Worm (Caenorhabditis elegans) whole organism, young adult: ENCODE measurements around the gene bath-38.
A peak's percentile ranks its signal among the peaks of the same experiment; 100 is the strongest.

Source experiments
- B0035.1 ChIP-seq: sonication (generic microtip); optimal IDR thresholded peaks from 2 replicates; lab custom pipeline; 2016; ENCODE audit warnings: missing genetic modification characterization, mild to moderate bottlenecking, missing compliant biosample characterization, missing genotype, missing genetic modification reagents
- F52B5.7 ChIP-seq: sonication (generic microtip); optimal IDR thresholded peaks from 2 replicates; lab custom pipeline; 2016; ENCODE audit warnings: mild to moderate bottlenecking, missing genetic modification characterization, missing compliant biosample characterization
- T26A5.8 ChIP-seq: sonication (generic microtip); optimal IDR thresholded peaks from 2 replicates; lab custom pipeline; 2016; ENCODE audit warnings: missing genetic modification characterization, missing compliant biosample characterization
- Y53G8AR.9 ChIP-seq: fragments of 200-800 bp; sonication (Bioruptor generic); conservative IDR thresholded peaks from 2 replicates; pipeline ENCODE4 v1.3.6; 2022; ENCODE audit warnings: missing genetic modification reagents, missing genetic modification characterization, missing compliant biosample characterization
- Y56A3A.18 ChIP-seq: fragments of 200-800 bp; sonication (Bioruptor generic); IDR thresholded peaks from 2 replicates; pipeline ENCODE4 v1.3.6; 2022; ENCODE audit warnings: missing genetic modification reagents, missing genetic modification characterization, missing compliant biosample characterization
- Y95B8A.8 ChIP-seq: fragments of 200-800 bp; sonication (Bioruptor generic); IDR thresholded peaks from 2 replicates; pipeline ENCODE4 v1.3.6; 2022; ENCODE audit warnings: missing genetic modification reagents, missing genetic modification characterization, missing compliant biosample characterization
- ZK185.1 ChIP-seq: sonication (generic microtip); optimal IDR thresholded peaks from 2 replicates; lab custom pipeline; 2016; ENCODE audit warnings: mild to moderate bottlenecking, missing genetic modification characterization, missing compliant biosample characterization; ENCODE audit not compliant: poor library complexity, severe bottlenecking
- aptf-3 ChIP-seq: fragments of 200-800 bp; sonication (Bioruptor generic); IDR thresholded peaks from 2 replicates; pipeline ENCODE4 v1.3.6; 2022; ENCODE audit warnings: missing genetic modification characterization, missing compliant biosample characterization
- attf-3 ChIP-seq: fragments of 200-800 bp; sonication (Bioruptor generic); conservative IDR thresholded peaks from 2 replicates; pipeline ENCODE4 v1.3.6; 2022; ENCODE audit warnings: missing genetic modification reagents, missing genetic modification characterization, missing compliant biosample characterization
- cebp-1 ChIP-seq, 2 experiments: fragments of 200-800 bp in 1 of 2; sonication (Bioruptor generic) in 1 of 2; sonication (generic microtip) in 1 of 2; IDR thresholded peaks in 1 of 2; optimal IDR thresholded peaks in 1 of 2; 2 replicates each; pipeline versions ENCODE4 v1.3.6 to Lab custom; 2017 to 2022; ENCODE audit warnings: missing compliant biosample characterization in 2 of 2, missing genetic modification characterization in 2 of 2, mild to moderate bottlenecking in 1 of 2, missing genetic modification reagents in 1 of 2, moderate library complexity in 1 of 2
- ceh-79 ChIP-seq: sonication (generic microtip); optimal IDR thresholded peaks from 2 replicates; lab custom pipeline; 2017; ENCODE audit warnings: mild to moderate bottlenecking, missing genetic modification characterization, missing compliant biosample characterization
- chd-7 ChIP-seq: sonication (generic microtip); optimal IDR thresholded peaks from 2 replicates; lab custom pipeline; 2016; ENCODE audit warnings: mild to moderate bottlenecking, missing genetic modification characterization, moderate library complexity, missing compliant biosample characterization
- egl-18 ChIP-seq: fragments of 200-800 bp; sonication (Bioruptor generic); IDR thresholded peaks from 2 replicates; pipeline ENCODE4 v1.3.6; 2022; ENCODE audit warnings: missing genetic modification reagents, missing genetic modification characterization, missing compliant biosample characterization
- egl-44 ChIP-seq: fragments of 200-800 bp; sonication (Bioruptor generic); IDR thresholded peaks from 2 replicates; pipeline ENCODE4 v1.3.6; 2022; ENCODE audit warnings: missing genetic modification reagents, missing genetic modification characterization, missing compliant biosample characterization
- hlh-12 ChIP-seq: sonication (generic microtip); optimal IDR thresholded peaks from 2 replicates; lab custom pipeline; 2016; ENCODE audit warnings: missing genetic modification characterization, missing compliant biosample characterization
- hlh-26 ChIP-seq: fragments of 200-800 bp; sonication (Bioruptor generic); conservative IDR thresholded peaks from 2 replicates; pipeline ENCODE4 v1.3.6; 2022; ENCODE audit warnings: missing genetic modification reagents, missing genetic modification characterization, missing compliant biosample characterization
- hmg-20 ChIP-seq: fragments of 200-800 bp; sonication (Bioruptor generic); IDR thresholded peaks from 2 replicates; pipeline ENCODE4 v1.3.6; 2022; ENCODE audit warnings: missing genetic modification reagents, missing genetic modification characterization, missing compliant biosample characterization
- lin-26 ChIP-seq: fragments of 200-800 bp; sonication (Bioruptor generic); IDR thresholded peaks from 2 replicates; pipeline ENCODE4 v1.3.6; 2022; ENCODE audit warnings: missing genetic modification reagents, missing genetic modification characterization, missing compliant biosample characterization
- lsl-1 ChIP-seq: fragments of 200-800 bp; sonication (Bioruptor generic); optimal IDR thresholded peaks from 2 replicates; lab custom pipeline; 2018; ENCODE audit warnings: mild to moderate bottlenecking, missing genetic modification characterization, moderate library complexity, missing compliant biosample characterization
- madf-10 ChIP-seq: sonication (generic microtip); optimal IDR thresholded peaks from 2 replicates; lab custom pipeline; 2016; ENCODE audit warnings: mild to moderate bottlenecking, missing genetic modification characterization, missing compliant biosample characterization
- mcd-1 ChIP-seq: fragments of 200-800 bp; sonication (Bioruptor generic); IDR thresholded peaks from 2 replicates; pipeline ENCODE4 v1.3.6; 2022; ENCODE audit warnings: missing genetic modification reagents, missing genetic modification characterization, missing compliant biosample characterization
- mel-28 ChIP-seq: sonication (generic microtip); optimal IDR thresholded peaks from 2 replicates; lab custom pipeline; 2016; ENCODE audit warnings: borderline replicate concordance, mild to moderate bottlenecking, missing genetic modification characterization, missing compliant biosample characterization
- nfyb-1 ChIP-seq: fragments of 200-800 bp; sonication (Bioruptor generic); IDR thresholded peaks from 2 replicates; pipeline ENCODE4 v1.3.6; 2022; ENCODE audit warnings: missing genetic modification reagents, missing genetic modification characterization, missing compliant biosample characterization
- nhr-179 ChIP-seq: sonication (generic microtip); optimal IDR thresholded peaks from 2 replicates; lab custom pipeline; 2016; ENCODE audit warnings: mild to moderate bottlenecking, missing genetic modification characterization, missing compliant biosample characterization
- nhr-90 ChIP-seq: sonication (generic microtip); optimal IDR thresholded peaks from 2 replicates; lab custom pipeline; 2016; ENCODE audit warnings: missing genotype, mild to moderate bottlenecking, missing genetic modification characterization, missing compliant biosample characterization
- sdz-38 ChIP-seq: sonication (generic microtip); optimal IDR thresholded peaks from 2 replicates; lab custom pipeline; 2016; ENCODE audit warnings: missing genotype, missing genetic modification characterization, missing compliant biosample characterization
- sea-2 ChIP-seq: fragments of 200-800 bp; sonication (Bioruptor generic); IDR thresholded peaks from 2 replicates; pipeline ENCODE4 v1.3.6; 2022; ENCODE audit warnings: missing genetic modification characterization, missing compliant biosample characterization
- snpc-1.1 ChIP-seq: sonication (generic microtip); optimal IDR thresholded peaks from 2 replicates; lab custom pipeline; 2017; ENCODE audit warnings: missing genetic modification characterization, mild to moderate bottlenecking, missing compliant biosample characterization, antibody characterized with exemption, moderate library complexity, missing genotype, missing genetic modification reagents; ENCODE audit not compliant: insufficient read depth
- snpc-4 ChIP-seq, 5 experiments: fragments of 150-350 bp in 1 of 5; sonication (generic microtip) in 4 of 5; optimal IDR thresholded peaks; 2 replicates each; lab custom pipeline; 2014 to 2018; ENCODE audit warnings: missing genetic modification characterization in 5 of 5, missing biosample characterization in 3 of 5, antibody characterized with exemption in 2 of 5, mild to moderate bottlenecking in 2 of 5, missing compliant biosample characterization in 2 of 5, missing genotype in 2 of 5, moderate library complexity in 2 of 5, missing genetic modification reagents in 1 of 5
- somi-1 ChIP-seq: fragments of 200-800 bp; sonication (Bioruptor generic); optimal IDR thresholded peaks from 2 replicates; lab custom pipeline; 2018; ENCODE audit warnings: mild to moderate bottlenecking, missing genetic modification characterization, missing compliant biosample characterization
- tbp1 ChIP-seq: fragments of 200-800 bp; sonication (Bioruptor generic); optimal IDR thresholded peaks from 2 replicates; lab custom pipeline; 2018; ENCODE audit warnings: mild to moderate bottlenecking, missing genetic modification characterization, missing compliant biosample characterization
- xnd-1 ChIP-seq: sonication (generic microtip); optimal IDR thresholded peaks from 2 replicates; lab custom pipeline; 2016; ENCODE audit warnings: missing genotype, missing genetic modification reagents, missing genetic modification characterization, missing compliant biosample characterization
- ztf-26 ChIP-seq: sonication (generic microtip); optimal IDR thresholded peaks from 2 replicates; lab custom pipeline; 2017; ENCODE audit warnings: missing genetic modification characterization, missing compliant biosample characterization
- ztf-3 ChIP-seq: fragments of 200-800 bp; sonication (Bioruptor generic); optimal IDR thresholded peaks from 2 replicates; lab custom pipeline; 2018; ENCODE audit warnings: mild to moderate bottlenecking, missing genetic modification characterization, missing compliant biosample characterization

bath-38 gene

DNA sequence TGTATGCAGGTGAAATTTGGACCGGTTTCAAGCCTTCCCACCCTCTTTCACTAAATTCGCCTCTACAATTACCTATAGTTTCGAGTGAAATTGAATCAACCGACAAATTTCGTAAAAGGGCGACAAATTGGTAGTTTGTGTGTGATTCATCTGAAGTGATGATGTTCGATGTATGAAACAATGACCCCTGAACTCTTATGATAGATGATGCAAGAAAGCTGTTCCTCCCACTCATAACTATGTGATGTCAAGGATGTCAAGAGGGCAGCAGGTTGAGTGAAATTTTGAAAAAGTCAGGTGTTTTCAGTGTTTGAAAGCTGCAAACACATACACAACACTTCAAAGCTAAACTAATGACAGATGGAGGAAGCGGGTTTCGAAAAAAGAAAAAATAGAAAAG is 32.6 kb downstream of the bath-38 start:
- TF ChIP-seq B0035.1 (tag; lab: Kevin White, UChicago), result no peak
- no peak for TF ChIP-seq cebp-1 (GFP tag; IDR thresholded peaks at IDR 0.05; lab: Robert Waterston, UW)
- peak; percentile 5 for TF ChIP-seq cebp-1 (tag; optimal IDR thresholded peaks at IDR 0.05; lab: Kevin White, UChicago)
- TF ChIP-seq Y56A3A.18 (GFP tag; lab: Robert Waterston, UW), result 0 out of 2 replicates have a peak, but pooled peaks have one; percentile 16
- no peak for TF ChIP-seq Y53G8AR.9 (GFP tag; lab: Robert Waterston, UW)
- no peak for TF ChIP-seq hlh-12 (tag; lab: Kevin White, UChicago)

DNA sequence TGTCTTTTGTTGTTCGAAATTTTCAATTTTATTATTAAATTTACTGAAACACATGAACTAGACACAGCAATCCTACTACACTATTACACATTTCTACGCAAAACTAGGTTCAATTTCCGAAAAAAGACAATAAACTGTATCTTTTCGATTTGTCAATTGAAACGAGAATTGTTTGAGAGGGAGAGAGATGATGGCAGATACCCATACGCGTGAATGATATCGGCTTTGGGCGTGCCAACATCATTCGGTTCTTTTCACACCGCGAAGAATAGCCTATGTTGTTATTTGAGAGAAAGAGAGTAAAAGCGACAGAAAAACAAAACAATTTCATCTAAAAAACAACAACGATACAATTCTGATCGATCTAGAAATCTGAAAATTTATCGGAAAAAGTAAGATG is 33.3 kb downstream of the bath-38 start:
- TF ChIP-seq aptf-3 (GFP tag; lab: Robert Waterston, UW) (no peak), attf-3 (no peak), sdz-38 (tag; lab: Kevin White, UChicago) (no peak), hmg-20 (GFP tag; lab: Robert Waterston, UW) (no peak), chd-7 (tag; lab: Kevin White, UChicago) (no peak), hlh-26 (GFP tag; lab: Robert Waterston, UW) (no peak), lsl-1 (no peak), snpc-4 (GFP tag; optimal IDR thresholded peaks at IDR 0.05; lab: Kevin White, UChicago) (no peak), snpc-4 (tag; optimal IDR thresholded peaks at IDR 0.05; lab: Kevin White, UChicago) (no peak), egl-18 (GFP tag; lab: Robert Waterston, UW) (no peak), tbp1 (GFP tag; lab: Kevin White, UChicago) (no peak), nhr-179 (tag; lab: Kevin White, UChicago) (no peak), mel-28 (tag; lab: Kevin White, UChicago) (no peak), sea-2 (GFP tag; lab: Robert Waterston, UW) (no peak), somi-1 (GFP tag; lab: Kevin White, UChicago) (no peak), snpc-1.1 (tag; lab: Kevin White, UChicago) (no peak), nfyb-1 (no peak), lin-26 (GFP tag; lab: Robert Waterston, UW) (no peak)

DNA sequence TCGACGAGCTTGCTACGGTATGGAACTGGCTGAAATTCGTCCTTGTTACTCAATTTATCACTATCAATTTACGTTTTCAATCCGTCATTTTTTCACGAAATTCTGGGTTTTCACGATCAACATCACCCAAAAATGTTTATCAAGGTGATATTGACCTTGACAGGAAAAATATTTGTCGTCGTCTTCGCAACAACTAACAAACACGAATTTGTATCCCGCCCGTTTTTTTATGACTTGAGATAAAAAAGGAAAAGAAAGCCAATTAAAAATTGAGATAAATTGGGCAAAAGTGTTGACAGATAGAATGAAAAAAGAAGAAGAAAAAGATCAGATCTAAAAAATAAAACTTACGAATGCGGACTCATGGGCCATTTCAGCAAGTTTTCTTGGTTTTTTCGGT is 34.2 kb downstream of the bath-38 start:
- TF ChIP-seq ZK185.1, result no peak
- TF ChIP-seq F52B5.7 (tag; lab: Kevin White, UChicago), result no peak
- no peak for TF ChIP-seq ceh-79 (tag; lab: Kevin White, UChicago)
- TF ChIP-seq T26A5.8 (tag; lab: Kevin White, UChicago), result no peak
- TF ChIP-seq ztf-26, result no peak
- TF ChIP-seq xnd-1 (tag; lab: Kevin White, UChicago), result no peak
- TF ChIP-seq Y95B8A.8 (GFP tag; lab: Robert Waterston, UW), result no peak
- no peak for TF ChIP-seq mcd-1 (GFP tag; lab: Robert Waterston, UW)
- no peak for TF ChIP-seq lsl-1
- no peak for TF ChIP-seq madf-10 (tag; lab: Kevin White, UChicago)
- TF ChIP-seq lin-26 (GFP tag; lab: Robert Waterston, UW), result no peak

DNA sequence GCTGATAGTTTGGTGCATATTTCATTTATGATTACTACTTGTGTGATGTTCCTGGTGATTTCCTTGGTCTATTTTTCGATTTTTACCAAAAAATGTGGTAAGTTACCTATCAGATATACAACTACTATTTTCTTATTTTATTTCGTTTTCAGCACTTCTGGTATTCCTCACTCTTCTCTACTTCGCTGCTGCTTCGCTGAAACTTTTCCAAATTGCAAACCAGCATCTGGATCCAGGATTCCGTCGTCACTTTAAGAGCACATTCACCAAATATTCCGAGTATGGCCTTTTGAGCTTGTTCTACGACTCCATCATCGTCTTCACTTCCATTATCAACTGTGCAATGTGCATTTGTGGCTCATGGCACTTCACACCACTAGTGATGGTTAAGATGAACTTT is 36.5 kb downstream of the bath-38 start:
- TF ChIP-seq nhr-90 (no peak), snpc-1.1 (tag; lab: Kevin White, UChicago) (no peak), ztf-3 (GFP tag; lab: Kevin White, UChicago) (no peak), egl-44 (GFP tag; lab: Robert Waterston, UW) (no peak)
- TF ChIP-seq, all 124 proteins: peak for 0
